Worm (Caenorhabditis elegans) whole organism, young adult: ENCODE measurements around the gene npr-35.

Source experiments
- B0261.1 ChIP-seq: sonication (generic microtip); optimal IDR thresholded peaks from 2 replicates; lab custom pipeline; 2016; ENCODE audit warnings: mild to moderate bottlenecking, missing genetic modification characterization, moderate library complexity, missing compliant biosample characterization
- attf-3 ChIP-seq: fragments of 200-800 bp; sonication (Bioruptor generic); conservative IDR thresholded peaks from 2 replicates; pipeline ENCODE4 v1.3.6; 2022; ENCODE audit warnings: missing genetic modification reagents, missing genetic modification characterization, missing compliant biosample characterization
- let-526 ChIP-seq: fragments of 200-800 bp; sonication (Bioruptor generic); IDR thresholded peaks from 2 replicates; pipeline ENCODE4 v1.3.6; 2022; ENCODE audit warnings: missing genetic modification reagents, missing genetic modification characterization, missing compliant biosample characterization
- let-607 ChIP-seq, 2 experiments: fragments of 200-800 bp in 1 of 2; sonication (Bioruptor generic) in 1 of 2; sonication (generic microtip) in 1 of 2; optimal IDR thresholded peaks; 2 replicates each; lab custom pipeline; 2016 to 2018; ENCODE audit warnings: mild to moderate bottlenecking in 2 of 2, missing compliant biosample characterization in 2 of 2, missing genetic modification characterization in 2 of 2, moderate library complexity in 2 of 2, missing genotype in 1 of 2
- lsy-27 ChIP-seq: sonication (generic microtip); optimal IDR thresholded peaks from 2 replicates; lab custom pipeline; 2017; ENCODE audit warnings: missing genetic modification characterization, mild to moderate bottlenecking, missing compliant biosample characterization, antibody characterized with exemption, missing genotype, borderline replicate concordance; ENCODE audit not compliant: insufficient read depth
- madf-6 ChIP-seq: fragments of 200-800 bp; sonication (Bioruptor generic); IDR thresholded peaks from 2 replicates; pipeline ENCODE4 v1.3.6; 2022; ENCODE audit warnings: missing genetic modification reagents, missing genetic modification characterization, missing compliant biosample characterization
- tbp1 ChIP-seq: fragments of 200-800 bp; sonication (Bioruptor generic); optimal IDR thresholded peaks from 2 replicates; lab custom pipeline; 2018; ENCODE audit warnings: mild to moderate bottlenecking, missing genetic modification characterization, missing compliant biosample characterization
- xnd-1 ChIP-seq: sonication (generic microtip); optimal IDR thresholded peaks from 2 replicates; lab custom pipeline; 2016; ENCODE audit warnings: missing genotype, missing genetic modification reagents, missing genetic modification characterization, missing compliant biosample characterization
- zim-3 ChIP-seq: sonication (generic microtip); optimal IDR thresholded peaks from 2 replicates; lab custom pipeline; 2017; ENCODE audit warnings: mild to moderate bottlenecking, missing genetic modification characterization, moderate library complexity, missing compliant biosample characterization

Gene npr-35

ce11 chrIV:7794709-7795108 lies 51.1 kb downstream of the npr-35 start, which contains the start of gene ntp-1:
Gene ntp-1 (minus strand): TSS chrIV:7794809.
- TF ChIP-seq let-526 = no peak
- TF ChIP-seq B0261.1 (tag; lab: Kevin White, UChicago) = no peak
- TF ChIP-seq madf-6 = no peak
- TF ChIP-seq attf-3 (GFP tag; lab: Robert Waterston, UW) = no peak
- TF ChIP-seq zim-3 (tag; lab: Kevin White, UChicago) = no peak
- TF ChIP-seq lsy-27 = no peak
- TF ChIP-seq let-607 (tag; optimal IDR thresholded peaks at IDR 0.05; lab: Kevin White, UChicago) = no peak
- TF ChIP-seq xnd-1 = no peak
- TF ChIP-seq tbp1 (GFP tag; lab: Kevin White, UChicago) = no peak
